Worm (Caenorhabditis elegans): ENCODE results near the gene C04F5.2.

DNA sequence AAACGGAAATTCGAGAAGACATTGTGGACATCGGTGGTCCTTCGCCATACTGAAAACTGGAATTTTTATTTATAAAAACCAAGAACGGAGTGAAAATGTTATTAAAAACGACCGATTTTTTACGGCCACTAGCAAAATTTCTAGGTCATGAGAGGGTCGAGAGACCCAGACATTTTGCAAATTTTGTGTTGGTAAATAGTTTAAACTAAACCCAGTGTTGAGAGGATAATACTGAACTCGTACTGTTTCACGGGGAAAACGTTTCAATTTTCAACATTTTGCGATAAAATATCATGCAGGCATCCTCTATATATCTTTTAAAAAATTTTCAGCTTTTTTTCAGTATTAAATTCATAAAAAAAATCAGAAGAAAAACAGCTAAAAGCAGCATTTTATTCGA lies 22.2 kb upstream of the C04F5.2 start, which contains the start of gene C04F5.9:
- no peak for TF ChIP-seq dao-5 (tag; optimal IDR thresholded peaks at IDR 0.05)
- no peak for TF ChIP-seq him-1 (tag; optimal IDR thresholded peaks at IDR 0.05)
